Fruit fly (Drosophila melanogaster) whole organism, embryonic: Measurements from ENCODE around the gene CG9393.
A peak's percentile ranks its signal among the peaks of the same experiment; 100 is the strongest.

Experiments used
- Asciz ChIP-seq: fragments of 200-800 bp; sonication (Bioruptor generic); optimal IDR thresholded peaks from 2 replicates; lab custom pipeline; 2017; ENCODE audit warnings: missing biosample characterization, mild to moderate bottlenecking, missing genetic modification characterization, missing genetic modification reagents
- BtbVII ChIP-seq: fragments of 200-800 bp; sonication (Bioruptor generic); optimal IDR thresholded peaks from 3 replicates; lab custom pipeline; 2017; ENCODE audit warnings: missing biosample characterization, mild to moderate bottlenecking, missing genetic modification characterization
- CG1024 ChIP-seq: fragments of 200-800 bp; sonication (Bioruptor generic); IDR thresholded peaks from 2 replicates; pipeline ENCODE4 v1.3.6; 2022; ENCODE audit warnings: missing biosample characterization, missing genetic modification characterization
- CG1233 ChIP-seq: fragments of 200-800 bp; sonication (Bioruptor generic); optimal IDR thresholded peaks from 4 replicates; lab custom pipeline; 2018; ENCODE audit warnings: missing biosample characterization, mild to moderate bottlenecking, missing genetic modification characterization
- CG12942 ChIP-seq: fragments of 200-800 bp; sonication (Bioruptor generic); optimal IDR thresholded peaks from 3 replicates; lab custom pipeline; 2016; ENCODE audit warnings: missing biosample characterization, missing genetic modification characterization
- CG15696 ChIP-seq: fragments of 200-800 bp; sonication (Bioruptor generic); optimal IDR thresholded peaks from 2 replicates; lab custom pipeline; 2019; ENCODE audit warnings: missing biosample characterization, mild to moderate bottlenecking, missing genetic modification characterization, moderate library complexity
- CG17359 ChIP-seq: fragments of 200-800 bp; sonication (Bioruptor generic); optimal IDR thresholded peaks from 3 replicates; lab custom pipeline; 2018; ENCODE audit warnings: missing biosample characterization, mild to moderate bottlenecking, missing genetic modification characterization, moderate library complexity
- CG18476 ChIP-seq: fragments of 200-800 bp; sonication (Bioruptor generic); optimal IDR thresholded peaks from 2 replicates; lab custom pipeline; 2016; ENCODE audit warnings: missing biosample characterization, mild to moderate bottlenecking, missing genetic modification characterization
- CG2678 ChIP-seq: fragments of 200-800 bp; sonication (Bioruptor generic); optimal IDR thresholded peaks from 3 replicates; lab custom pipeline; 2019; ENCODE audit warnings: missing biosample characterization, mild to moderate bottlenecking, missing genetic modification characterization, moderate library complexity
- CG31441 ChIP-seq: fragments of 200-800 bp; sonication (Bioruptor generic); IDR thresholded peaks from 2 replicates; pipeline ENCODE4 v1.3.6; 2022; ENCODE audit warnings: missing biosample characterization, missing genetic modification characterization
- CG32767 ChIP-seq: fragments of 200-800 bp; sonication (Bioruptor generic); IDR thresholded peaks from 2 replicates; pipeline ENCODE4 v1.3.6; 2022; ENCODE audit warnings: missing biosample characterization, missing genetic modification characterization
- CG33557 ChIP-seq: fragments of 200-800 bp; sonication (Bioruptor generic); optimal IDR thresholded peaks from 2 replicates; lab custom pipeline; 2019; ENCODE audit warnings: missing biosample characterization, mild to moderate bottlenecking, missing genetic modification characterization, moderate library complexity
- CG34224 ChIP-seq: fragments of 200-800 bp; sonication (Bioruptor generic); IDR thresholded peaks from 3 replicates; pipeline ENCODE4 v1.3.6; 2022; ENCODE audit warnings: missing biosample characterization, missing genetic modification characterization; ENCODE audit not compliant: partially characterized antibody
- CG6272 ChIP-seq: fragments of 200-800 bp; sonication (Bioruptor generic); IDR thresholded peaks from 2 replicates; pipeline ENCODE4 v1.3.6; 2022; ENCODE audit warnings: missing biosample characterization, missing genetic modification characterization
- CG9797 ChIP-seq: fragments of 200-800 bp; sonication (Bioruptor generic); optimal IDR thresholded peaks from 3 replicates; lab custom pipeline; 2018; ENCODE audit warnings: missing biosample characterization, mild to moderate bottlenecking, missing genetic modification characterization
- Dll ChIP-seq: fragments of 200-800 bp; sonication (Bioruptor generic); IDR thresholded peaks from 4 replicates; pipeline ENCODE4 v1.3.6; 2022; ENCODE audit warnings: missing biosample characterization, missing genetic modification characterization; ENCODE audit not compliant: partially characterized antibody
- Dp ChIP-seq: fragments of 200-800 bp; sonication (Bioruptor generic); optimal IDR thresholded peaks from 2 replicates; lab custom pipeline; 2018; ENCODE audit warnings: missing biosample characterization, mild to moderate bottlenecking, missing genetic modification characterization, moderate library complexity
- HHEX ChIP-seq: fragments of 200-800 bp; sonication (Bioruptor generic); optimal IDR thresholded peaks from 3 replicates; lab custom pipeline; 2017; ENCODE audit warnings: missing biosample characterization, mild to moderate bottlenecking, missing genetic modification characterization, missing genetic modification reagents
- HmgD ChIP-seq: fragments of 200-800 bp; sonication (Bioruptor generic); optimal IDR thresholded peaks from 3 replicates; lab custom pipeline; 2016; ENCODE audit warnings: missing biosample characterization, missing genetic modification characterization
- Hmr ChIP-seq: fragments of 200-800 bp; sonication (Bioruptor generic); optimal IDR thresholded peaks from 3 replicates; lab custom pipeline; 2017; ENCODE audit warnings: mild to moderate bottlenecking, missing biosample characterization, missing genetic modification reagents, missing genetic modification characterization
- Hr39 ChIP-seq: fragments of >200 bp; optimal IDR thresholded peaks from 2 replicates; lab custom pipeline; 2017
- Neu2 ChIP-seq: fragments of 200-800 bp; sonication (Bioruptor generic); optimal IDR thresholded peaks from 3 replicates; lab custom pipeline; 2016; ENCODE audit warnings: missing biosample characterization, missing genetic modification characterization, borderline replicate concordance
- Opbp ChIP-seq: fragments of 200-800 bp; sonication (Bioruptor generic); IDR thresholded peaks from 3 replicates; pipeline ENCODE4 v1.3.6; 2022; ENCODE audit warnings: missing biosample characterization, missing genetic modification characterization; ENCODE audit not compliant: partially characterized antibody
- Poxn ChIP-seq: fragments of 200-800 bp; sonication (Bioruptor generic); IDR thresholded peaks from 2 replicates; pipeline ENCODE4 v1.3.6; 2022; ENCODE audit warnings: missing biosample characterization, missing genetic modification characterization
- Scr ChIP-seq: fragments of 200-800 bp; sonication (Bioruptor generic); IDR thresholded peaks from 2 replicates; pipeline ENCODE4 v1.3.6; 2022; ENCODE audit warnings: missing biosample characterization, missing genetic modification characterization; ENCODE audit not compliant: partially characterized antibody
- Sin3A ChIP-seq: fragments of >200 bp; optimal IDR thresholded peaks from 2 replicates; lab custom pipeline; 2018
- Six4 ChIP-seq: fragments of 200-800 bp; sonication (Bioruptor generic); optimal IDR thresholded peaks from 2 replicates; lab custom pipeline; 2016; ENCODE audit warnings: missing biosample characterization, missing genetic modification characterization
- Sry-β ChIP-seq: fragments of 200-800 bp; sonication (Bioruptor generic); optimal IDR thresholded peaks from 2 replicates; lab custom pipeline; 2018; ENCODE audit warnings: missing biosample characterization, mild to moderate bottlenecking, missing genetic modification characterization, moderate library complexity
- ab ChIP-seq: fragments of 200-800 bp; sonication (Bioruptor generic); optimal IDR thresholded peaks from 2 replicates; lab custom pipeline; 2016; ENCODE audit warnings: missing biosample characterization, missing genetic modification characterization
- abd-A ChIP-seq: fragments of 200-800 bp; sonication (Bioruptor generic); optimal IDR thresholded peaks from 3 replicates; lab custom pipeline; 2019; ENCODE audit warnings: missing biosample characterization, mild to moderate bottlenecking, missing genetic modification characterization, moderate library complexity
- caup ChIP-seq: fragments of 200-800 bp; sonication (Bioruptor generic); optimal IDR thresholded peaks from 3 replicates; lab custom pipeline; 2017; ENCODE audit warnings: missing biosample characterization, mild to moderate bottlenecking, missing genetic modification characterization, moderate library complexity; ENCODE audit not compliant: severe bottlenecking
- chif ChIP-seq, 2 experiments: fragments of 200-800 bp; sonication (Bioruptor generic); optimal IDR thresholded peaks; 3 replicates each; lab custom pipeline; 2016; ENCODE audit warnings: missing biosample characterization in 2 of 2, missing genetic modification characterization in 2 of 2
- chn ChIP-seq: fragments of 200-800 bp; sonication (Bioruptor generic); optimal IDR thresholded peaks from 2 replicates; lab custom pipeline; 2016; ENCODE audit warnings: missing biosample characterization, missing genetic modification characterization
- crc ChIP-seq: fragments of 200-800 bp; sonication (Bioruptor generic); optimal IDR thresholded peaks from 2 replicates; lab custom pipeline; 2016; ENCODE audit warnings: missing biosample characterization, missing genetic modification characterization
- croc ChIP-seq: fragments of 200-800 bp; sonication (Bioruptor generic); conservative IDR thresholded peaks from 3 replicates; pipeline ENCODE4 v1.3.6; 2022; ENCODE audit warnings: missing biosample characterization, missing genetic modification characterization
- dati ChIP-seq: fragments of 200-800 bp; sonication (Bioruptor generic); IDR thresholded peaks from 2 replicates; pipeline ENCODE4 v1.3.6; 2022; ENCODE audit warnings: missing biosample characterization, missing genetic modification characterization
- fd64A ChIP-seq: fragments of 200-800 bp; sonication (Bioruptor generic); optimal IDR thresholded peaks from 3 replicates; lab custom pipeline; 2018; ENCODE audit warnings: missing biosample characterization, mild to moderate bottlenecking, missing genetic modification characterization
- gsb-n ChIP-seq: fragments of 200-800 bp; sonication (Bioruptor generic); optimal IDR thresholded peaks from 3 replicates; lab custom pipeline; 2018; ENCODE audit warnings: missing biosample characterization, mild to moderate bottlenecking, missing genetic modification characterization
- jing ChIP-seq: fragments of 200-800 bp; sonication (Bioruptor generic); optimal IDR thresholded peaks from 2 replicates; lab custom pipeline; 2018; ENCODE audit warnings: missing biosample characterization, mild to moderate bottlenecking, missing genetic modification characterization
- jumu ChIP-seq: fragments of 200-800 bp; sonication (Bioruptor generic); optimal IDR thresholded peaks from 3 replicates; lab custom pipeline; 2016; ENCODE audit warnings: missing biosample characterization, missing genetic modification characterization
- kah ChIP-seq: fragments of 200-800 bp; sonication (Bioruptor generic); optimal IDR thresholded peaks from 2 replicates; lab custom pipeline; 2018; ENCODE audit warnings: missing biosample characterization, mild to moderate bottlenecking, missing genetic modification characterization
- pfk ChIP-seq: fragments of 200-800 bp; sonication (Bioruptor generic); optimal IDR thresholded peaks from 2 replicates; lab custom pipeline; 2018; ENCODE audit warnings: missing biosample characterization, mild to moderate bottlenecking, missing genetic modification characterization, moderate library complexity
- pita ChIP-seq: fragments of 200-800 bp; sonication (Bioruptor generic); optimal IDR thresholded peaks from 2 replicates; lab custom pipeline; 2017; ENCODE audit warnings: missing biosample characterization, mild to moderate bottlenecking, missing genetic modification characterization
- sens-2 ChIP-seq: fragments of 200-800 bp; sonication (Bioruptor generic); IDR thresholded peaks from 2 replicates; pipeline ENCODE4 v1.3.6; 2022; ENCODE audit warnings: missing biosample characterization, missing genetic modification characterization
- stwl ChIP-seq: fragments of 200-800 bp; sonication (Bioruptor generic); optimal IDR thresholded peaks from 3 replicates; lab custom pipeline; 2018; ENCODE audit warnings: missing biosample characterization, mild to moderate bottlenecking, missing genetic modification characterization, moderate library complexity
- trh ChIP-seq: fragments of 200-800 bp; sonication (Bioruptor generic); optimal IDR thresholded peaks from 2 replicates; lab custom pipeline; 2016; ENCODE audit warnings: missing biosample characterization, missing genetic modification characterization
- vvl ChIP-seq: fragments of 200-800 bp; sonication (Bioruptor generic); IDR thresholded peaks from 2 replicates; pipeline ENCODE4 v1.3.6; 2022; ENCODE audit warnings: missing biosample characterization, missing genetic modification characterization
- wek ChIP-seq: fragments of 200-800 bp; sonication (Bioruptor generic); optimal IDR thresholded peaks from 3 replicates; lab custom pipeline; 2018; ENCODE audit warnings: missing biosample characterization, mild to moderate bottlenecking, missing genetic modification characterization, moderate library complexity
- wor ChIP-seq: fragments of 200-800 bp; sonication (Bioruptor generic); IDR thresholded peaks from 2 replicates; pipeline ENCODE4 v1.3.6; 2022; ENCODE audit warnings: missing biosample characterization, missing genetic modification characterization

CG9393 gene

dm6 chr3R:9577382-9578137 is 14.1 kb upstream of the CG9393 start, which contains the start of the genes Kap-alpha3 and Son (continued):
- TF ChIP-seq Scr (GFP tag; lab: Robert Waterston, UW) (peak; percentile 91), vvl (GFP tag; lab: Robert Waterston, UW) (peak; percentile 91), CG2678 (peak; percentile 89), Neu2 (peak; percentile 91), pfk (peak; percentile 84), Opbp (GFP tag; lab: Robert Waterston, UW) (peak; percentile 99), pita (GFP tag; lab: Kevin White, UChicago) (no peak), Dp (GFP tag; lab: Kevin White, UChicago) (peak; percentile 41), caup (GFP tag; lab: Kevin White, UChicago) (peak; percentile 96), dati (GFP tag; lab: Robert Waterston, UW) (peak; percentile 74), Dll (peak; percentile 94), CG17359 (tag; lab: Kevin White, UChicago) (peak; percentile 88), CG1233 (GFP tag; lab: Kevin White, UChicago) (peak; percentile 96), gsb-n (peak; percentile 82), stwl (tag; lab: Kevin White, UChicago) (peak; percentile 81), wek (GFP tag; lab: Kevin White, UChicago) (peak; percentile 90), kah (GFP tag; lab: Kevin White, UChicago) (peak; percentile 85), CG32767 (GFP tag; lab: Robert Waterston, UW) (peak; percentile 77), Sin3A (peak; percentile 97), Sry-β (GFP tag; lab: Kevin White, UChicago) (peak; percentile 89), CG12942 (GFP tag; lab: Kevin White, UChicago) (peak; percentile 91), crc (GFP tag; lab: Kevin White, UChicago) (peak; percentile 86), abd-A (tag; lab: Kevin White, UChicago) (no peak), chif (GFP tag; optimal IDR thresholded peaks at IDR 0.05; lab: Kevin White, UChicago) (peak; percentile 91 to 95), wor (GFP tag; lab: Robert Waterston, UW) (peak; percentile 72), CG1024 (GFP tag; lab: Robert Waterston, UW) (peak; percentile 85), sens-2 (GFP tag; lab: Robert Waterston, UW) (peak; percentile 94), CG34224 (GFP tag; lab: Robert Waterston, UW) (peak; percentile 82), BtbVII (GFP tag; lab: Kevin White, UChicago) (peak; percentile 92), Hmr (GFP tag; lab: Kevin White, UChicago) (peak; percentile 96), CG9797 (GFP tag; lab: Kevin White, UChicago) (peak; percentile 73), HHEX (peak; percentile 94), jing (GFP tag; lab: Kevin White, UChicago) (peak; percentile 69), croc (GFP tag; lab: Robert Waterston, UW) (peak; percentile 79), CG6272 (GFP tag; lab: Robert Waterston, UW) (peak; percentile 91), CG15696 (tag; lab: Kevin White, UChicago) (peak; percentile 85), Asciz (GFP tag; lab: Kevin White, UChicago) (peak; percentile 90), Poxn (peak; percentile 69), fd64A (GFP tag; lab: Kevin White, UChicago) (peak; percentile 86), Hr39 (lab: Kevin White, UChicago) (no peak), HmgD (peak; percentile 84), CG33557 (peak; percentile 95), CG31441 (GFP tag; lab: Robert Waterston, UW) (peak; percentile 90), CG18476 (GFP tag; lab: Kevin White, UChicago) (peak; percentile 91), Six4 (peak; percentile 76), jumu (GFP tag; lab: Kevin White, UChicago) (peak; percentile 89), ab (peak; percentile 62), trh (GFP tag; lab: Kevin White, UChicago) (peak; percentile 88), chn (GFP tag; lab: Kevin White, UChicago) (peak; percentile 93)
